Worm (Caenorhabditis elegans) whole organism, young adult: ENCODE data around the gene F11D11.6.

Source experiments
- attf-3 ChIP-seq: fragments of 200-800 bp; sonication (Bioruptor generic); conservative IDR thresholded peaks from 2 replicates; pipeline ENCODE4 v1.3.6; 2022; ENCODE audit warnings: missing genetic modification reagents, missing genetic modification characterization, missing compliant biosample characterization
- dox-1 ChIP-seq: fragments of 200-800 bp; sonication (Bioruptor generic); IDR thresholded peaks from 2 replicates; pipeline ENCODE4 v1.3.6; 2022; ENCODE audit warnings: missing genetic modification reagents, missing genetic modification characterization, missing compliant biosample characterization
- dpff-1 ChIP-seq: sonication (generic microtip); optimal IDR thresholded peaks from 2 replicates; lab custom pipeline; 2017; ENCODE audit warnings: mild to moderate bottlenecking, missing genetic modification characterization, missing compliant biosample characterization
- efl-1 ChIP-seq: fragments of 150-350 bp; optimal IDR thresholded peaks from 2 replicates; lab custom pipeline; 2014; ENCODE audit warnings: missing biosample characterization, missing genetic modification reagents, missing genetic modification characterization
- lag-1 ChIP-seq: fragments of 200-800 bp; sonication (Bioruptor generic); IDR thresholded peaks from 2 replicates; pipeline ENCODE4 v1.3.6; 2022; ENCODE audit warnings: missing genetic modification reagents, missing genetic modification characterization, missing compliant biosample characterization
- mcd-1 ChIP-seq: fragments of 200-800 bp; sonication (Bioruptor generic); IDR thresholded peaks from 2 replicates; pipeline ENCODE4 v1.3.6; 2022; ENCODE audit warnings: missing genetic modification reagents, missing genetic modification characterization, missing compliant biosample characterization
- nhr-90 ChIP-seq: sonication (generic microtip); optimal IDR thresholded peaks from 2 replicates; lab custom pipeline; 2016; ENCODE audit warnings: missing genotype, mild to moderate bottlenecking, missing genetic modification characterization, missing compliant biosample characterization
- pha-4 ChIP-seq: fragments of 150-350 bp; sonication (generic microtip); optimal IDR thresholded peaks from 2 replicates; lab custom pipeline; 2014; ENCODE audit warnings: missing biosample characterization, missing genetic modification reagents, missing genetic modification characterization
- rec-8 ChIP-seq, 2 experiments: sonication (generic microtip); optimal IDR thresholded peaks; 2 replicates each; lab custom pipeline; 2016; ENCODE audit warnings: mild to moderate bottlenecking in 2 of 2, missing genetic modification characterization in 2 of 2, missing genetic modification reagents in 2 of 2, missing genotype in 2 of 2, missing biosample characterization in 1 of 2, missing compliant biosample characterization in 1 of 2, moderate library complexity in 1 of 2
- sea-2 ChIP-seq: fragments of 200-800 bp; sonication (Bioruptor generic); IDR thresholded peaks from 2 replicates; pipeline ENCODE4 v1.3.6; 2022; ENCODE audit warnings: missing genetic modification characterization, missing compliant biosample characterization

DNA sequence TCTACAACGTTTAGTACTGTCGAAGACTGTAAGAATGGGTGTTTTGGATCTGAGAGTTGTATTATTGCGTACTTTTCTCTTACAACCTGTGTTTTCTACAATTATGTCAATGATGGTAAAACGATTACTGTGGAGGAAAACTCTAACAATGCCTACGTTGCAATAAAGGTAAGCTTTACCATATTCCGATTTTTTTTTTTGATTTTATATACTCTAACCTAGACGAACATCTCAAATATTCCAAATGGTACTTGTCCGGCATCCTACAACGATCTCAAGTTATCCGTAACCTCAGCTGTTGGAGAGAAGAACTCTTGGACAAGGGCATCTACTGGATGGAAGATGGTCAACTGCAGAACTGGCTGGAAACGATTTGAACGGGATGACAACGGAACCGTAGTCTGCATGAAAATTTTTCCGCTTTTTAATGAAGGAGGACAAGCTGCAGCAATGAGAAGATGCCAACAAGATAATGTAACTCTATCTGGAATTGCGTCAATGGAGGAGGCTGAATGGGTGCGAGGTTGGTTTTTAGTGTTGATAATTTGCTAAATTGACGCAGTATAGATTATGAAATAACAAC is 19.0 kb upstream of the F11D11.6 start:
- TF ChIP-seq efl-1 (GFP tag; lab: Kevin White, UChicago) (no peak), rec-8 (tag; optimal IDR thresholded peaks at IDR 0.05; lab: Kevin White, UChicago) (no peak), dpff-1 (tag; lab: Kevin White, UChicago) (no peak), mcd-1 (GFP tag; lab: Robert Waterston, UW) (no peak), dox-1 (GFP tag; lab: Robert Waterston, UW) (no peak), nhr-90 (tag; lab: Kevin White, UChicago) (no peak), sea-2 (no peak), lag-1 (GFP tag; lab: Robert Waterston, UW) (no peak), pha-4 (no peak), attf-3 (GFP tag; lab: Robert Waterston, UW) (no peak)
